Fruit fly (Drosophila melanogaster) whole organism, prepupa: Measurements from ENCODE around the gene nudE.

Experiments
- Blimp-1 ChIP-seq: fragments of 200-800 bp; sonication (Bioruptor generic); optimal IDR thresholded peaks from 3 replicates; lab custom pipeline; 2017; ENCODE audit warnings: missing biosample characterization, missing genetic modification characterization, mild to moderate bottlenecking, moderate library complexity, missing genetic modification reagents
- CG10669 ChIP-seq: fragments of 200-800 bp; sonication (Bioruptor generic); optimal IDR thresholded peaks from 3 replicates; lab custom pipeline; 2018; ENCODE audit warnings: missing biosample characterization, mild to moderate bottlenecking, missing genetic modification characterization, moderate library complexity
- CG11294 ChIP-seq: fragments of 200-800 bp; sonication (Bioruptor generic); IDR thresholded peaks from 2 replicates; pipeline ENCODE4 v1.3.6; 2022; ENCODE audit warnings: missing biosample characterization, missing genetic modification characterization
- CG11902 ChIP-seq: fragments of 200-800 bp; sonication (Bioruptor generic); optimal IDR thresholded peaks from 3 replicates; lab custom pipeline; 2016; ENCODE audit warnings: missing biosample characterization, missing genetic modification characterization
- CG15336 ChIP-seq: fragments of 200-800 bp; sonication (Bioruptor generic); IDR thresholded peaks from 2 replicates; pipeline ENCODE4 v1.3.6; 2022; ENCODE audit warnings: missing biosample characterization, missing genetic modification characterization
- CG1621 ChIP-seq: fragments of 200-800 bp; sonication (Bioruptor generic); optimal IDR thresholded peaks from 3 replicates; lab custom pipeline; 2018; ENCODE audit warnings: missing biosample characterization, mild to moderate bottlenecking, missing genetic modification characterization
- CG16779 ChIP-seq: fragments of 200-800 bp; sonication (Bioruptor generic); optimal IDR thresholded peaks from 3 replicates; lab custom pipeline; 2017; ENCODE audit warnings: missing biosample characterization, mild to moderate bottlenecking, missing genetic modification characterization
- CG3032 ChIP-seq: fragments of 200-800 bp; optimal IDR thresholded peaks from 2 replicates; lab custom pipeline; 2019; ENCODE audit warnings: missing biosample characterization, mild to moderate bottlenecking, missing genetic modification characterization, moderate library complexity
- CG31627 ChIP-seq: fragments of 200-800 bp; sonication (Bioruptor generic); optimal IDR thresholded peaks from 3 replicates; lab custom pipeline; 2016; ENCODE audit warnings: missing biosample characterization, missing genetic modification characterization
- CG32006 ChIP-seq: fragments of 200-800 bp; sonication (Bioruptor generic); optimal IDR thresholded peaks from 3 replicates; lab custom pipeline; 2017; ENCODE audit warnings: missing biosample characterization, mild to moderate bottlenecking, missing genetic modification characterization
- CG34406 ChIP-seq: fragments of 200-800 bp; sonication (Bioruptor generic); optimal IDR thresholded peaks from 3 replicates; lab custom pipeline; 2016; ENCODE audit warnings: missing biosample characterization, missing genetic modification characterization
- CG4318 ChIP-seq: fragments of 200-800 bp; sonication (Bioruptor generic); optimal IDR thresholded peaks from 3 replicates; lab custom pipeline; 2017; ENCODE audit warnings: missing biosample characterization, mild to moderate bottlenecking, missing genetic modification characterization
- CG6276 ChIP-seq: fragments of 200-800 bp; sonication (Bioruptor generic); optimal IDR thresholded peaks from 2 replicates; lab custom pipeline; 2017; ENCODE audit warnings: missing biosample characterization, mild to moderate bottlenecking, missing genetic modification characterization
- CG6792 ChIP-seq: fragments of 200-800 bp; sonication (Bioruptor generic); optimal IDR thresholded peaks from 3 replicates; lab custom pipeline; 2016; ENCODE audit warnings: missing biosample characterization, missing genetic modification characterization
- CG6854 ChIP-seq: fragments of 200-800 bp; sonication (Bioruptor generic); optimal IDR thresholded peaks from 2 replicates; lab custom pipeline; 2017; ENCODE audit warnings: missing biosample characterization, mild to moderate bottlenecking, missing genetic modification characterization
- CG7368 ChIP-seq: fragments of 200-800 bp; sonication (Bioruptor generic); optimal IDR thresholded peaks from 3 replicates; lab custom pipeline; 2016; ENCODE audit warnings: missing biosample characterization, missing genetic modification characterization
- CG9139 ChIP-seq: fragments of 200-800 bp; sonication (Bioruptor generic); optimal IDR thresholded peaks from 3 replicates; lab custom pipeline; 2017; ENCODE audit warnings: missing biosample characterization, mild to moderate bottlenecking, missing genetic modification characterization
- Eip75B ChIP-seq: fragments of 200-800 bp; sonication (Bioruptor generic); optimal IDR thresholded peaks from 3 replicates; lab custom pipeline; 2016; ENCODE audit warnings: missing biosample characterization, missing genetic modification characterization
- Eip78C ChIP-seq: fragments of 200-800 bp; sonication (Bioruptor generic); peaks from one replicate; lab custom pipeline; 2016; ENCODE audit warnings: missing biosample characterization, missing genetic modification characterization
- Ets96B ChIP-seq: fragments of 200-800 bp; optimal IDR thresholded peaks from 2 replicates; lab custom pipeline; 2019; ENCODE audit warnings: missing biosample characterization, mild to moderate bottlenecking, missing genetic modification characterization, moderate library complexity
- Hr4 ChIP-seq: fragments of 200-800 bp; sonication (Bioruptor generic); optimal IDR thresholded peaks from 3 replicates; lab custom pipeline; 2016; ENCODE audit warnings: missing biosample characterization, missing genetic modification characterization
- Lpt ChIP-seq: fragments of 200-800 bp; sonication (Bioruptor generic); optimal IDR thresholded peaks from 3 replicates; lab custom pipeline; 2016; ENCODE audit warnings: missing biosample characterization, missing genetic modification characterization
- Met ChIP-seq: fragments of 200-800 bp; sonication (Bioruptor generic); optimal IDR thresholded peaks from 3 replicates; lab custom pipeline; 2016; ENCODE audit warnings: missing biosample characterization, missing genetic modification characterization
- OdsH ChIP-seq: fragments of 200-800 bp; sonication (Bioruptor generic); optimal IDR thresholded peaks from 3 replicates; lab custom pipeline; 2016; ENCODE audit warnings: missing biosample characterization, missing genetic modification characterization
- Smox ChIP-seq: fragments of 200-800 bp; sonication (Bioruptor generic); optimal IDR thresholded peaks from 3 replicates; lab custom pipeline; 2016; ENCODE audit warnings: missing biosample characterization, missing genetic modification characterization
- Sox14 ChIP-seq: fragments of 200-800 bp; sonication (Bioruptor generic); optimal IDR thresholded peaks from 3 replicates; lab custom pipeline; 2016; ENCODE audit warnings: missing biosample characterization, missing genetic modification characterization
- Sox15 ChIP-seq: fragments of 200-800 bp; sonication (Bioruptor generic); optimal IDR thresholded peaks from 3 replicates; lab custom pipeline; 2016; ENCODE audit warnings: missing biosample characterization, missing genetic modification characterization
- achi ChIP-seq: fragments of 200-800 bp; sonication (Bioruptor generic); optimal IDR thresholded peaks from 3 replicates; lab custom pipeline; 2016; ENCODE audit warnings: missing biosample characterization, missing genetic modification characterization
- acj6 ChIP-seq: fragments of 200-800 bp; sonication (Bioruptor generic); optimal IDR thresholded peaks from 3 replicates; lab custom pipeline; 2016; ENCODE audit warnings: missing biosample characterization, missing genetic modification characterization
- dsx ChIP-seq: fragments of 200-800 bp; optimal IDR thresholded peaks from 3 replicates; lab custom pipeline; 2019; ENCODE audit warnings: missing biosample characterization, mild to moderate bottlenecking, missing genetic modification characterization, moderate library complexity; ENCODE audit not compliant: poor library complexity, severe bottlenecking
- eg ChIP-seq: fragments of 200-800 bp; sonication (Bioruptor generic); IDR thresholded peaks from 3 replicates; pipeline ENCODE4 v1.3.6; 2022; ENCODE audit warnings: missing biosample characterization, missing genetic modification characterization
- esn ChIP-seq: fragments of 200-800 bp; sonication (Bioruptor generic); optimal IDR thresholded peaks from 2 replicates; lab custom pipeline; 2016; ENCODE audit warnings: missing biosample characterization, mild to moderate bottlenecking, missing genetic modification characterization, moderate library complexity
- fd59A ChIP-seq: fragments of 200-800 bp; sonication (Bioruptor generic); optimal IDR thresholded peaks from 2 replicates; lab custom pipeline; 2017; ENCODE audit warnings: missing biosample characterization, mild to moderate bottlenecking, missing genetic modification characterization, missing genetic modification reagents
- fd85E ChIP-seq: fragments of 200-800 bp; sonication (Bioruptor generic); optimal IDR thresholded peaks from 3 replicates; lab custom pipeline; 2016; ENCODE audit warnings: missing biosample characterization, missing genetic modification characterization
- fkh ChIP-seq: fragments of 200-800 bp; sonication (Bioruptor generic); optimal IDR thresholded peaks from 3 replicates; lab custom pipeline; 2017; ENCODE audit warnings: missing biosample characterization, mild to moderate bottlenecking, missing genetic modification characterization, moderate library complexity
- lz ChIP-seq: fragments of 200-800 bp; sonication (Bioruptor generic); optimal IDR thresholded peaks from 3 replicates; lab custom pipeline; 2016; ENCODE audit warnings: missing biosample characterization, missing genetic modification characterization
- net ChIP-seq: fragments of 200-800 bp; sonication (Bioruptor generic); optimal IDR thresholded peaks from 3 replicates; lab custom pipeline; 2016; ENCODE audit warnings: missing biosample characterization, missing genetic modification characterization
- pdm3 ChIP-seq: fragments of 200-800 bp; sonication (Bioruptor generic); optimal IDR thresholded peaks from 3 replicates; lab custom pipeline; 2016; ENCODE audit warnings: missing biosample characterization, missing genetic modification characterization
- salr ChIP-seq, 2 experiments: fragments of 200-800 bp; sonication (Bioruptor generic); optimal IDR thresholded peaks; 3 replicates each; lab custom pipeline; 2016 to 2018; ENCODE audit warnings: missing biosample characterization in 2 of 2, missing genetic modification characterization in 2 of 2, mild to moderate bottlenecking in 1 of 2
- spab ChIP-seq: fragments of 200-800 bp; sonication (Bioruptor generic); optimal IDR thresholded peaks from 2 replicates; lab custom pipeline; 2017; ENCODE audit warnings: missing biosample characterization, mild to moderate bottlenecking, missing genetic modification characterization, missing genetic modification reagents
- ss ChIP-seq, 2 experiments: fragments of 200-800 bp; sonication (Bioruptor generic); optimal IDR thresholded peaks; 2 replicates in 1 of 2; 3 replicates in 1 of 2; lab custom pipeline; 2017 to 2018; ENCODE audit warnings: mild to moderate bottlenecking in 2 of 2, missing biosample characterization in 2 of 2, missing genetic modification characterization in 2 of 2, moderate library complexity in 1 of 2
- svp ChIP-seq: fragments of 200-800 bp; sonication (Bioruptor generic); peaks from one replicate; lab custom pipeline; 2016; ENCODE audit warnings: missing biosample characterization, missing genetic modification characterization

The nudE gene

DNA sequence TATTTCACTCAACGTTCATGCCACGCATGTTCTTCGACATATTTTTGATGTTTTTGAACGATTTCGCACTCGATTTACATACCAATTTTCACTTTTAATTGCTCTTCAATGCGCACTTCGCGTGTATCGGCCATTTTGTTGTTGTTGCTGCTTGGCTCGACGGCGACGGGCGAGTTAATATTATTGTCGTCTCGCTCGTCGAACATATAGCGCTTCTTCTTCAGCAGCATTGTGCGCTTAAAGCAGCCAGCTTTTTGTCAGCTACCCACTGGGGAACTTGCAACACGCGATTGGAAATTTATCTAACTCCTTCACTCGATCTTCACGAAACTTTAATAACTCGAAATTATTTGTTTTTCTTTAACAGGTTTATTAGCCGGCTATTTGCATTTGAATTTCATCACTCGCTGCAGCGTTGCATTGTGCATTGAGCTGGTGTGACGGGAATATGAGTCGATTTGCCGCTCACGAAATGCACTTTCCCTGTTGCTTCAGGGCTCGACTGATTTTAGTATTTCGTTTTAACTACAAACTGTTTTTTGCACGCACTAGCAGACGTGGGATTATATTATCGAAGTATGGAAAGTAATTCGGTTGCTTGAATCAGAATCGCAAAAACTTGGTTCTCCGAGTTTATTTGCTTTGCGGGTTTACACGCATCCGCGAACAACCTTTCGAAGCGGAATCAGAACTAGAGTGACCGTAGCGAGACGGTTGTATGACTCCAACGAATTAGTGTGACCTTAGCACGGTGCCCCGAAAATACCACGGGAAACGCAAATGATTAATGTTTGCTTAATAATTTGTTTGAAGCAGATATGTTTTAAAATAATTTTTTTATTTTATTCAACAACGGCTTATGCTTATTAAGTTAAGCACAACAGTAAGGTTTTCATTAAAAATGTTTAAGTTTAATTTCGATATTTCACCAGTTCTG is 44.2 kb upstream of the nudE start, which contains the start of gene RasGAP1:
Gene RasGAP1 (minus strand): TSS at position 703 of the 937 bp plus-strand sequence.
- TF ChIP-seq Met (GFP tag; lab: Kevin White, UChicago) (no peak), Blimp-1 (GFP tag; lab: Kevin White, UChicago) (peak; percentile 67), Ets96B (tag; lab: Kevin White, UChicago) (no peak), fd59A (no peak), salr (GFP tag; optimal IDR thresholded peaks at IDR 0.05; lab: Kevin White, UChicago) (no peak), CG6792 (GFP tag; lab: Kevin White, UChicago) (no peak), CG6276 (GFP tag; lab: Kevin White, UChicago) (peak; percentile 84), CG11902 (GFP tag; lab: Kevin White, UChicago) (no peak), CG32006 (GFP tag; lab: Kevin White, UChicago) (no peak), acj6 (GFP tag; lab: Kevin White, UChicago) (no peak), CG31627 (GFP tag; lab: Kevin White, UChicago) (peak; percentile 11), CG6854 (GFP tag; lab: Kevin White, UChicago) (peak; percentile 17), svp (GFP tag; lab: Kevin White, UChicago) (peak; percentile 50), lz (GFP tag; lab: Kevin White, UChicago) (peak; percentile 17), CG1621 (tag; lab: Kevin White, UChicago) (no peak), ss (GFP tag; optimal IDR thresholded peaks at IDR 0.05; lab: Kevin White, UChicago) (no peak), CG3032 (tag; lab: Kevin White, UChicago) (no peak), CG15336 (GFP tag; lab: Robert Waterston, UW) (0 out of 2 replicates have a peak, but pooled peaks have one; percentile 8), net (no peak), CG10669 (GFP tag; lab: Kevin White, UChicago) (no peak), Sox14 (GFP tag; lab: Kevin White, UChicago) (peak; percentile 25), CG34406 (GFP tag; lab: Kevin White, UChicago) (no peak), fkh (GFP tag; lab: Kevin White, UChicago) (peak; percentile 79), pdm3 (GFP tag; lab: Kevin White, UChicago) (no peak), eg (GFP tag; lab: Robert Waterston, UW) (0 out of 3 replicates have a peak, but pooled peaks have one; percentile 10), CG16779 (no peak), Lpt (GFP tag; lab: Kevin White, UChicago) (no peak), Eip78C (GFP tag; lab: Kevin White, UChicago) (peak; percentile 61), dsx (GFP tag; lab: Kevin White, UChicago) (no peak), CG11294 (no peak)

DNA sequence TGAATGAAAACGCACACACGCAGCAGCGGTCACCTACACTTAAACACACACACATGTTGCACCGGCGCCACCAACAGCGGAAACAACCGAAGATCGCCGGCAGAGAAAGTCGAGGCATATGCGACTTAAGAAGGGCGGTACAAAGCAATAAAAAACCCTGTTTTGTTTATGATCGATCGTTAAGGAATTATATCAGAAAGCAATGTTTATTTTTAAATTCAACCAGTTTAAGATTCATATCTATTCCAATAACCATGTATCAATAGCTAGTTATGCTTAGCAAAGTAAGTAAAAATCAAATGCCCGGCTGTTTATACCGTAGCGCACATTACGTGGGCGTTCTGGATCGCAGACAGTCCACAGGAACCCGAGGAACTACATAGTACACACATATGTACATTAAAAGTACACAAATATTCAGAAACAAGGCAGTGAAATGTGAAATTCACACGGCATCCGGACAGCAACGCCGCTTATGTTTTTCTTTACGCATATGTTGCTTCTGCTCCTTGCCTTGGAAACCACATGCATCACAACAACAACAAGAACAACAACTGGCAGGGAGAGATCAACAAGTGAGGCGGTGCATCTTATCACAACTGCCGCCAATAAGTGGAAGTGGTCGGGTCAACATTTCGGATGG is 43.1 kb upstream of the nudE start:
- TF ChIP-seq CG10669 (GFP tag; lab: Kevin White, UChicago) = peak; percentile 95
- peak; percentile 92 for TF ChIP-seq achi
- TF ChIP-seq CG11902 (GFP tag; lab: Kevin White, UChicago) = peak; percentile 92
- peak; percentile 94 for TF ChIP-seq CG6854 (GFP tag; lab: Kevin White, UChicago)
- peak; percentile 94 for TF ChIP-seq Hr4
- TF ChIP-seq CG1621 (tag; lab: Kevin White, UChicago) = peak; percentile 88
- TF ChIP-seq CG6792 (GFP tag; lab: Kevin White, UChicago) = peak; percentile 92
- peak; percentile 88 for TF ChIP-seq fd59A
- TF ChIP-seq CG16779 = peak; percentile 92
- peak; percentile 93 for TF ChIP-seq Smox (GFP tag; lab: Kevin White, UChicago)
- TF ChIP-seq Eip75B (GFP tag; lab: Kevin White, UChicago) = peak; percentile 97
- peak; percentile 95 for TF ChIP-seq Sox14 (GFP tag; lab: Kevin White, UChicago)
- TF ChIP-seq Sox15 (GFP tag; lab: Kevin White, UChicago) = peak; percentile 80
- TF ChIP-seq CG7368 (GFP tag; lab: Kevin White, UChicago) = peak; percentile 97
- peak; percentile 97 for TF ChIP-seq CG15336 (GFP tag; lab: Robert Waterston, UW)
- peak; percentile 86 for TF ChIP-seq fd85E (GFP tag; lab: Kevin White, UChicago)
- peak; percentile 91 for TF ChIP-seq CG3032 (tag; lab: Kevin White, UChicago)
- peak; percentile 84 for TF ChIP-seq CG9139 (GFP tag; lab: Kevin White, UChicago)
- peak; percentile 88 for TF ChIP-seq CG4318 (GFP tag; lab: Kevin White, UChicago)
- peak; percentile 95 for TF ChIP-seq CG31627 (GFP tag; lab: Kevin White, UChicago)
- TF ChIP-seq salr (GFP tag; optimal IDR thresholded peaks at IDR 0.05; lab: Kevin White, UChicago) = peak; percentile 77 to 90
- TF ChIP-seq CG32006 (GFP tag; lab: Kevin White, UChicago) = peak; percentile 96
- TF ChIP-seq net = peak; percentile 93
- TF ChIP-seq CG11294 = peak; percentile 92
- TF ChIP-seq spab = peak; percentile 93
- TF ChIP-seq esn (GFP tag; lab: Kevin White, UChicago) = peak; percentile 97
- peak; percentile 92 for TF ChIP-seq OdsH (GFP tag; lab: Kevin White, UChicago)
- TF ChIP-seq ss (GFP tag; optimal IDR thresholded peaks at IDR 0.05; lab: Kevin White, UChicago) = peak; percentile 79 to 89
- TF ChIP-seq Ets96B (tag; lab: Kevin White, UChicago) = peak; percentile 95
- TF ChIP-seq fkh (GFP tag; lab: Kevin White, UChicago) = peak; percentile 74
